Fruit fly (Drosophila melanogaster): ENCODE data around the gene CG34250.

Gene CG34250

dm6 chr3L:17513893-17514616 is 38.0 kb downstream of the CG34250 start, which contains the start of the genes U4-U6-60K and CG7564 (continued):
- TF ChIP-seq Jarid2 (GFP tag; optimal IDR thresholded peaks at IDR 0.05): peak; percentile 17
- TF ChIP-seq ro (GFP tag; IDR thresholded peaks at IDR 0.05): no peak
- TF ChIP-seq Mrtf (GFP tag; IDR thresholded peaks at IDR 0.05): peak; percentile 49; the same call in 1 of the 3 replicates
- peak; percentile 89 for TF ChIP-seq CG17361 (GFP tag; IDR thresholded peaks at IDR 0.05)
- TF ChIP-seq hb (GFP tag; IDR thresholded peaks at IDR 0.05; ENCODE audit: partially characterized antibody): peak; percentile 98
- no peak for TF ChIP-seq dati (GFP tag; IDR thresholded peaks at IDR 0.05)
- TF ChIP-seq yki (optimal IDR thresholded peaks at IDR 0.05): no peak
- peak; percentile 54 for TF ChIP-seq vvl (GFP tag; IDR thresholded peaks at IDR 0.05)
- TF ChIP-seq CG10543 (GFP tag; optimal IDR thresholded peaks at IDR 0.05): peak; percentile 72
- no peak for TF ChIP-seq pfk (GFP tag; optimal IDR thresholded peaks at IDR 0.05)
- peak; percentile 61 for TF ChIP-seq HHEX (GFP tag; optimal IDR thresholded peaks at IDR 0.05)
- TF ChIP-seq oc (tag; optimal IDR thresholded peaks at IDR 0.05): no peak
- peak; percentile 15 for TF ChIP-seq CG13123 (GFP tag; optimal IDR thresholded peaks at IDR 0.05)
- no peak for TF ChIP-seq Oaz (GFP tag; IDR thresholded peaks at IDR 0.05)
- no peak for TF ChIP-seq ara (GFP tag; IDR thresholded peaks at IDR 0.05)
- peak; percentile 27 for TF ChIP-seq Tbp (GFP tag; optimal IDR thresholded peaks at IDR 0.05)
- TF ChIP-seq Myb (GFP tag; optimal IDR thresholded peaks at IDR 0.05): peak; percentile 65
- peak; percentile 13; the same call in 1 of the 2 replicates for TF ChIP-seq HLH3B (GFP tag; IDR thresholded peaks at IDR 0.05)
- no peak for TF ChIP-seq org-1 (GFP tag; optimal IDR thresholded peaks at IDR 0.05)
- no peak for TF ChIP-seq cas (GFP tag; IDR thresholded peaks at IDR 0.05)
- peak; percentile 71 for TF ChIP-seq CG18619 (GFP tag; optimal IDR thresholded peaks at IDR 0.05)
- no peak for TF ChIP-seq br (optimal IDR thresholded peaks at IDR 0.05)
- TF ChIP-seq sens (GFP tag): peak; percentile 90
- TF ChIP-seq CG2202 (tag; optimal IDR thresholded peaks at IDR 0.05): no peak
- peak; percentile 6 for TF ChIP-seq CG9797 (GFP tag; optimal IDR thresholded peaks at IDR 0.05)
- peak; percentile 82 for TF ChIP-seq Sry-β (GFP tag; optimal IDR thresholded peaks at IDR 0.05)
- no peak for TF ChIP-seq CG2889 (GFP tag; IDR thresholded peaks at IDR 0.05)
- TF ChIP-seq grau (tag; optimal IDR thresholded peaks at IDR 0.05): peak; percentile 61
- peak; percentile 89 for TF ChIP-seq unc-4 (GFP tag; IDR thresholded peaks at IDR 0.05; ENCODE audit: partially characterized antibody)
- peak; percentile 64 for TF ChIP-seq cato (GFP tag; optimal IDR thresholded peaks at IDR 0.05; ENCODE audit: borderline replicate concordance)
- TF ChIP-seq Opbp (GFP tag; IDR thresholded peaks at IDR 0.05; ENCODE audit: partially characterized antibody): peak; percentile 97
- TF ChIP-seq CG17328 (GFP tag; IDR thresholded peaks at IDR 0.05): no peak; the same call in 1 of the 2 replicates
- no peak for TF ChIP-seq bowl (GFP tag; IDR thresholded peaks at IDR 0.05)
- peak; percentile 38 for TF ChIP-seq CG15696 (tag; optimal IDR thresholded peaks at IDR 0.05)
- no peak for TF ChIP-seq CG32767 (GFP tag; IDR thresholded peaks at IDR 0.05)
- peak; percentile 42 for TF ChIP-seq CG15011 (GFP tag; optimal IDR thresholded peaks at IDR 0.05)
- TF ChIP-seq onecut (GFP tag; IDR thresholded peaks at IDR 0.05): peak; percentile 28
- peak; percentile 82 for TF ChIP-seq CG12659 (GFP tag; optimal IDR thresholded peaks at IDR 0.05)
- peak; percentile 80 for TF ChIP-seq CG34224 (GFP tag; IDR thresholded peaks at IDR 0.05; ENCODE audit: partially characterized antibody)
- peak; percentile 53 for TF ChIP-seq CG3281 (GFP tag; optimal IDR thresholded peaks at IDR 0.05)
- peak; percentile 46 for TF ChIP-seq CG34376 (GFP tag; optimal IDR thresholded peaks at IDR 0.05)
- TF ChIP-seq CG18011 (GFP tag; optimal IDR thresholded peaks at IDR 0.05): peak; percentile 2
- peak; percentile 82 for TF ChIP-seq CG13775 (GFP tag; optimal IDR thresholded peaks at IDR 0.05)
- TF ChIP-seq ase (GFP tag; IDR thresholded peaks at IDR 0.05): peak; percentile 59; the same call in 2 of the 3 replicates
- TF ChIP-seq sens-2 (GFP tag; IDR thresholded peaks at IDR 0.05): no peak
- TF ChIP-seq Adf1 (GFP tag; IDR thresholded peaks at IDR 0.05): no peak
- peak; percentile 90 for TF ChIP-seq Sin3A (optimal IDR thresholded peaks at IDR 0.05)
- TF ChIP-seq CG16779 (GFP tag; IDR thresholded peaks at IDR 0.05): no peak
- TF ChIP-seq CG11695 (GFP tag; IDR thresholded peaks at IDR 0.05): no peak
- TF ChIP-seq Gsc (GFP tag; IDR thresholded peaks at IDR 0.05): no peak
- peak; percentile 22 for TF ChIP-seq Blimp-1 (GFP tag; optimal IDR thresholded peaks at IDR 0.05)
